Fruit fly (Drosophila melanogaster) whole organism, embryonic: ENCODE measurements around the gene Antp.

Experiments used
- B-H1 ChIP-seq: fragments of 200-800 bp; sonication (Bioruptor generic); IDR thresholded peaks from 3 replicates; pipeline ENCODE4 v1.3.6; 2022; ENCODE audit warnings: missing biosample characterization, missing genetic modification characterization
- Bteb2 ChIP-seq: fragments of 200-800 bp; sonication (Bioruptor generic); optimal IDR thresholded peaks from 2 replicates; lab custom pipeline; 2016; ENCODE audit warnings: missing biosample characterization, missing genetic modification characterization
- CG10366 ChIP-seq: fragments of 200-800 bp; sonication (Bioruptor generic); IDR thresholded peaks from 2 replicates; pipeline ENCODE4 v1.3.6; 2022; ENCODE audit warnings: missing biosample characterization, missing genetic modification characterization
- CG10654 ChIP-seq: fragments of 200-800 bp; sonication (Bioruptor generic); optimal IDR thresholded peaks from 2 replicates; lab custom pipeline; 2016; ENCODE audit warnings: missing biosample characterization, missing genetic modification characterization
- CG11456 ChIP-seq: fragments of 200-800 bp; sonication (Bioruptor generic); IDR thresholded peaks from 3 replicates; pipeline ENCODE4 v1.3.6; 2022; ENCODE audit warnings: missing biosample characterization, missing genetic modification characterization
- CG12769 ChIP-seq: fragments of 200-800 bp; sonication (Bioruptor generic); optimal IDR thresholded peaks from 2 replicates; lab custom pipeline; 2019; ENCODE audit warnings: missing biosample characterization, mild to moderate bottlenecking, missing genetic modification characterization, moderate library complexity
- CG17361 ChIP-seq: fragments of 200-800 bp; sonication (Bioruptor generic); IDR thresholded peaks from 3 replicates; pipeline ENCODE4 v1.3.6; 2022; ENCODE audit warnings: missing biosample characterization, missing genetic modification characterization
- CG17385 ChIP-seq: fragments of 200-800 bp; sonication (Bioruptor generic); optimal IDR thresholded peaks from 3 replicates; lab custom pipeline; 2018; ENCODE audit warnings: missing biosample characterization, mild to moderate bottlenecking, missing genetic modification characterization
- CG2889 ChIP-seq: fragments of 200-800 bp; sonication (Bioruptor generic); IDR thresholded peaks from 3 replicates; pipeline ENCODE4 v1.3.6; 2022; ENCODE audit warnings: missing biosample characterization, missing genetic modification characterization
- CG3847 ChIP-seq: fragments of 200-800 bp; sonication (Bioruptor generic); IDR thresholded peaks from 2 replicates; pipeline ENCODE4 v1.3.6; 2022; ENCODE audit warnings: missing biosample characterization, missing genetic modification characterization
- CG4328 ChIP-seq: fragments of 200-800 bp; sonication (Bioruptor generic); optimal IDR thresholded peaks from 3 replicates; lab custom pipeline; 2017; ENCODE audit warnings: missing biosample characterization, missing genetic modification reagents, missing genetic modification characterization
- CG6854 ChIP-seq: fragments of 200-800 bp; sonication (Bioruptor generic); optimal IDR thresholded peaks from 3 replicates; lab custom pipeline; 2017; ENCODE audit warnings: missing biosample characterization, mild to moderate bottlenecking, missing genetic modification characterization
- CG7745 ChIP-seq: fragments of 200-800 bp; sonication (Bioruptor generic); optimal IDR thresholded peaks from 2 replicates; lab custom pipeline; 2018; ENCODE audit warnings: missing biosample characterization, mild to moderate bottlenecking, missing genetic modification characterization, moderate library complexity
- CG8290 ChIP-seq, 3 experiments: fragments of 200-800 bp; sonication (Bioruptor generic); optimal IDR thresholded peaks; 2 replicates each; lab custom pipeline; 2016 to 2019; ENCODE audit warnings: missing biosample characterization in 3 of 3, missing genetic modification characterization in 3 of 3, mild to moderate bottlenecking in 2 of 3, moderate library complexity in 1 of 3
- CG8944 ChIP-seq: fragments of 200-800 bp; sonication (Bioruptor generic); optimal IDR thresholded peaks from 3 replicates; lab custom pipeline; 2016; ENCODE audit warnings: missing biosample characterization, missing genetic modification characterization
- CTCF ChIP-seq: fragments of 200-800 bp; sonication (Bioruptor generic); optimal IDR thresholded peaks from 2 replicates; lab custom pipeline; 2017; ENCODE audit warnings: missing biosample characterization, mild to moderate bottlenecking, missing genetic modification characterization, moderate library complexity
- CkIIα-i1 ChIP-seq: fragments of 200-800 bp; sonication (Bioruptor generic); IDR thresholded peaks from 2 replicates; pipeline ENCODE4 v1.3.6; 2022; ENCODE audit warnings: missing biosample characterization, missing genetic modification characterization
- Doc3 ChIP-seq: fragments of 200-800 bp; sonication (Bioruptor generic); IDR thresholded peaks from 3 replicates; pipeline ENCODE4 v1.3.6; 2022; ENCODE audit warnings: missing biosample characterization, missing genetic modification characterization; ENCODE audit not compliant: partially characterized antibody
- Elba2 ChIP-seq: fragments of 200-800 bp; sonication (Bioruptor generic); optimal IDR thresholded peaks from 3 replicates; lab custom pipeline; 2016; ENCODE audit warnings: missing biosample characterization, missing genetic modification characterization
- Jarid2 ChIP-seq: fragments of 200-800 bp; sonication (Bioruptor generic); optimal IDR thresholded peaks from 3 replicates; lab custom pipeline; 2017; ENCODE audit warnings: mild to moderate bottlenecking, missing biosample characterization, missing genetic modification reagents, missing genetic modification characterization
- Meics ChIP-seq: fragments of 200-800 bp; sonication (Bioruptor generic); optimal IDR thresholded peaks from 2 replicates; lab custom pipeline; 2017; ENCODE audit warnings: missing biosample characterization, mild to moderate bottlenecking, missing genetic modification characterization
- Mrtf ChIP-seq: fragments of 200-800 bp; sonication (Bioruptor generic); IDR thresholded peaks from 3 replicates; pipeline ENCODE4 v1.3.6; 2022; ENCODE audit warnings: missing biosample characterization, missing genetic modification characterization
- NC2β ChIP-seq: fragments of 200-800 bp; sonication (Bioruptor generic); optimal IDR thresholded peaks from 2 replicates; lab custom pipeline; 2016; ENCODE audit warnings: missing biosample characterization, missing genetic modification characterization
- Neu2 ChIP-seq: fragments of 200-800 bp; sonication (Bioruptor generic); optimal IDR thresholded peaks from 3 replicates; lab custom pipeline; 2016; ENCODE audit warnings: missing biosample characterization, missing genetic modification characterization, borderline replicate concordance
- Optix ChIP-seq: fragments of 200-800 bp; sonication (Bioruptor generic); IDR thresholded peaks from 3 replicates; pipeline ENCODE4 v1.3.6; 2022; ENCODE audit warnings: missing biosample characterization, missing genetic modification characterization
- Six4 ChIP-seq: fragments of 200-800 bp; sonication (Bioruptor generic); optimal IDR thresholded peaks from 2 replicates; lab custom pipeline; 2016; ENCODE audit warnings: missing biosample characterization, missing genetic modification characterization
- TFAM ChIP-seq: fragments of 200-800 bp; sonication (Bioruptor generic); optimal IDR thresholded peaks from 2 replicates; lab custom pipeline; 2017; ENCODE audit warnings: missing biosample characterization, missing genetic modification characterization, inconsistent platforms
- Trl ChIP-seq, 3 experiments: fragments of >200 bp in 2 of 3; fragments of 200-800 bp in 1 of 3; sonication (Bioruptor generic) in 1 of 3; optimal IDR thresholded peaks; 2 replicates in 1 of 3; 3 replicates in 2 of 3; lab custom pipeline; 2016 to 2017; ENCODE audit warnings: missing biosample characterization in 1 of 3, missing genetic modification characterization in 1 of 3
- ato ChIP-seq: fragments of 200-800 bp; sonication (Bioruptor generic); IDR thresholded peaks from 2 replicates; pipeline ENCODE4 v1.3.6; 2022; ENCODE audit warnings: missing biosample characterization, missing genetic modification characterization; ENCODE audit not compliant: partially characterized antibody
- bigmax ChIP-seq: fragments of 200-800 bp; sonication (Bioruptor generic); optimal IDR thresholded peaks from 2 replicates; lab custom pipeline; 2018; ENCODE audit warnings: missing biosample characterization, mild to moderate bottlenecking, missing genetic modification characterization
- chinmo ChIP-seq: fragments of 200-800 bp; sonication (Bioruptor generic); IDR thresholded peaks from 4 replicates; pipeline ENCODE4 v1.3.6; 2022; ENCODE audit warnings: missing biosample characterization, missing genetic modification characterization; ENCODE audit not compliant: partially characterized antibody
- ci ChIP-seq: fragments of 200-800 bp; sonication (Bioruptor generic); IDR thresholded peaks from 3 replicates; pipeline ENCODE4 v1.3.6; 2022; ENCODE audit warnings: missing biosample characterization, missing genetic modification characterization
- croc ChIP-seq: fragments of 200-800 bp; sonication (Bioruptor generic); conservative IDR thresholded peaks from 3 replicates; pipeline ENCODE4 v1.3.6; 2022; ENCODE audit warnings: missing biosample characterization, missing genetic modification characterization
- da ChIP-seq: fragments of 200-800 bp; sonication (Bioruptor generic); optimal IDR thresholded peaks from 2 replicates; lab custom pipeline; 2016; ENCODE audit warnings: missing biosample characterization, missing genetic modification characterization
- dimm ChIP-seq: fragments of 200-800 bp; sonication (Bioruptor generic); IDR thresholded peaks from 2 replicates; pipeline ENCODE4 v1.3.6; 2022; ENCODE audit warnings: missing biosample characterization, missing genetic modification characterization
- dpn ChIP-seq, 2 experiments: fragments of 200-800 bp; sonication (Bioruptor generic); optimal IDR thresholded peaks; 3 replicates each; lab custom pipeline; 2016; ENCODE audit warnings: missing biosample characterization in 2 of 2, missing genetic modification characterization in 2 of 2
- dysf ChIP-seq: fragments of 200-800 bp; sonication (Bioruptor generic); IDR thresholded peaks from 3 replicates; pipeline ENCODE4 v1.3.6; 2022; ENCODE audit warnings: missing biosample characterization, missing genetic modification characterization
- grn ChIP-seq: fragments of 200-800 bp; sonication (Bioruptor generic); optimal IDR thresholded peaks from 3 replicates; lab custom pipeline; 2017; ENCODE audit warnings: missing biosample characterization, missing genetic modification characterization
- hb ChIP-seq: fragments of 200-800 bp; sonication (Bioruptor generic); IDR thresholded peaks from 3 replicates; pipeline ENCODE4 v1.3.6; 2022; ENCODE audit warnings: missing biosample characterization, missing genetic modification characterization; ENCODE audit not compliant: partially characterized antibody
- ind ChIP-seq: fragments of 200-800 bp; sonication (Bioruptor generic); optimal IDR thresholded peaks from 3 replicates; lab custom pipeline; 2016; ENCODE audit warnings: missing biosample characterization, missing genetic modification characterization
- kay ChIP-seq: fragments of 200-800 bp; sonication (Bioruptor generic); optimal IDR thresholded peaks from 2 replicates; lab custom pipeline; 2016; ENCODE audit warnings: missing biosample characterization, missing genetic modification characterization
- klu ChIP-seq: fragments of 200-800 bp; sonication (Bioruptor generic); IDR thresholded peaks from 2 replicates; pipeline ENCODE4 v1.3.6; 2022; ENCODE audit warnings: missing biosample characterization, missing genetic modification characterization
- maf-S ChIP-seq: fragments of 200-800 bp; sonication (Bioruptor generic); optimal IDR thresholded peaks from 2 replicates; lab custom pipeline; 2016; ENCODE audit warnings: missing biosample characterization, missing genetic modification characterization
- mirr ChIP-seq: fragments of 200-800 bp; sonication (Bioruptor generic); optimal IDR thresholded peaks from 3 replicates; lab custom pipeline; 2018; ENCODE audit warnings: missing biosample characterization, mild to moderate bottlenecking, missing genetic modification characterization
- nmo ChIP-seq: fragments of 200-800 bp; sonication (Bioruptor generic); optimal IDR thresholded peaks from 2 replicates; lab custom pipeline; 2018; ENCODE audit warnings: missing biosample characterization, mild to moderate bottlenecking, missing genetic modification characterization, moderate library complexity
- phol ChIP-seq: fragments of 200-800 bp; sonication (Bioruptor generic); optimal IDR thresholded peaks from 3 replicates; lab custom pipeline; 2018; ENCODE audit warnings: missing biosample characterization, mild to moderate bottlenecking, missing genetic modification characterization, moderate library complexity
- pita ChIP-seq: fragments of 200-800 bp; sonication (Bioruptor generic); optimal IDR thresholded peaks from 2 replicates; lab custom pipeline; 2017; ENCODE audit warnings: missing biosample characterization, mild to moderate bottlenecking, missing genetic modification characterization
- salm ChIP-seq: fragments of 200-800 bp; sonication (Bioruptor generic); optimal IDR thresholded peaks from 2 replicates; lab custom pipeline; 2018; ENCODE audit warnings: missing biosample characterization, mild to moderate bottlenecking, missing genetic modification characterization
- scrt ChIP-seq: fragments of 200-800 bp; sonication (Bioruptor generic); optimal IDR thresholded peaks from 2 replicates; lab custom pipeline; 2018; ENCODE audit warnings: missing biosample characterization, mild to moderate bottlenecking, missing genetic modification characterization, moderate library complexity
- sug ChIP-seq: fragments of 200-800 bp; optimal IDR thresholded peaks from 2 replicates; lab custom pipeline; 2019; ENCODE audit warnings: missing biosample characterization, mild to moderate bottlenecking, missing genetic modification characterization, moderate library complexity
- zf30C ChIP-seq: fragments of 200-800 bp; sonication (Bioruptor generic); optimal IDR thresholded peaks from 3 replicates; lab custom pipeline; 2018; ENCODE audit warnings: missing biosample characterization, mild to moderate bottlenecking, missing genetic modification characterization
- zfh1 ChIP-seq: fragments of 200-800 bp; sonication (Bioruptor generic); IDR thresholded peaks from 3 replicates; pipeline ENCODE4 v1.3.6; 2022; ENCODE audit warnings: missing biosample characterization, missing genetic modification characterization

Antp gene

dm6 chr3R:6870836-6871235, 128.2 kb downstream of the Antp start (continued):
- no peak for TF ChIP-seq Doc3 (GFP tag; lab: Robert Waterston, UW)
- peak; percentile 19 for TF ChIP-seq nmo (GFP tag; lab: Kevin White, UChicago)
- TF ChIP-seq CG8944 (GFP tag; lab: Kevin White, UChicago): no peak
- no peak for TF ChIP-seq Trl (optimal IDR thresholded peaks at IDR 0.05; lab: Kevin White, UChicago)
- TF ChIP-seq Trl (GFP tag; optimal IDR thresholded peaks at IDR 0.05; lab: Kevin White, UChicago): no peak
- TF ChIP-seq NC2β: no peak
- no peak for TF ChIP-seq CG11456
- TF ChIP-seq CG17361 (GFP tag; lab: Robert Waterston, UW): no peak
- TF ChIP-seq salm (tag; lab: Kevin White, UChicago): no peak
- no peak for TF ChIP-seq mirr (GFP tag; lab: Kevin White, UChicago)
- no peak for TF ChIP-seq ind (GFP tag; lab: Kevin White, UChicago)
- TF ChIP-seq CG12769 (tag; lab: Kevin White, UChicago): no peak
- TF ChIP-seq CTCF (GFP tag; lab: Kevin White, UChicago): peak; percentile 83
- TF ChIP-seq Bteb2 (GFP tag; lab: Kevin White, UChicago): no peak
- no peak for TF ChIP-seq Neu2
- TF ChIP-seq CG2889: no peak
- no peak for TF ChIP-seq Mrtf (GFP tag; lab: Robert Waterston, UW)
- TF ChIP-seq CkIIα-i1: no peak
- no peak for TF ChIP-seq B-H1 (GFP tag; lab: Robert Waterston, UW)
- no peak for TF ChIP-seq sug
- no peak for TF ChIP-seq ato (GFP tag; lab: Robert Waterston, UW)
- TF ChIP-seq CG6854 (GFP tag; lab: Kevin White, UChicago): no peak
- 0 out of 4 replicates have a peak, but pooled peaks have one; percentile 38 for TF ChIP-seq chinmo
- TF ChIP-seq bigmax (GFP tag; lab: Kevin White, UChicago): no peak
- no peak for TF ChIP-seq CG4328 (GFP tag; lab: Kevin White, UChicago)
- peak; percentile 49 for TF ChIP-seq phol
- no peak for TF ChIP-seq dimm (GFP tag; lab: Robert Waterston, UW)
- no peak for TF ChIP-seq klu (GFP tag; lab: Robert Waterston, UW)
- no peak for TF ChIP-seq kay (GFP tag; lab: Kevin White, UChicago)
- peak; percentile 12 for TF ChIP-seq Jarid2 (GFP tag; lab: Kevin White, UChicago)
- peak; percentile 82 for TF ChIP-seq pita (GFP tag; lab: Kevin White, UChicago)
- no peak for TF ChIP-seq croc (GFP tag; lab: Robert Waterston, UW)
- TF ChIP-seq da (GFP tag; lab: Kevin White, UChicago): no peak
- TF ChIP-seq dysf (GFP tag; lab: Robert Waterston, UW): no peak
- peak; percentile 50 for TF ChIP-seq CG8290 (GFP tag; optimal IDR thresholded peaks at IDR 0.05; lab: Kevin White, UChicago)
- no peak for TF ChIP-seq CG8290 (tag; optimal IDR thresholded peaks at IDR 0.05; lab: Kevin White, UChicago)
- no peak for TF ChIP-seq dpn (GFP tag; optimal IDR thresholded peaks at IDR 0.05; lab: Kevin White, UChicago)
- no peak for TF ChIP-seq CG17385 (GFP tag; lab: Kevin White, UChicago)
- TF ChIP-seq CG3847 (GFP tag; lab: Robert Waterston, UW): no peak
- no peak for TF ChIP-seq zf30C
- no peak for TF ChIP-seq scrt
- no peak for TF ChIP-seq Six4 (GFP tag; lab: Kevin White, UChicago)
- no peak for TF ChIP-seq TFAM (GFP tag; lab: Kevin White, UChicago)
- TF ChIP-seq Optix (GFP tag; lab: Robert Waterston, UW): no peak
- no peak for TF ChIP-seq CG10366 (GFP tag; lab: Robert Waterston, UW)
- TF ChIP-seq zfh1 (GFP tag; lab: Robert Waterston, UW): no peak
- no peak for TF ChIP-seq grn (GFP tag; lab: Kevin White, UChicago)
- TF ChIP-seq CG7745 (tag; lab: Kevin White, UChicago): no peak
- no peak for TF ChIP-seq CG10654 (GFP tag; lab: Kevin White, UChicago)
- TF ChIP-seq ci (GFP tag; lab: Robert Waterston, UW): no peak
- TF ChIP-seq maf-S (GFP tag; lab: Kevin White, UChicago): no peak
- no peak for TF ChIP-seq Meics (GFP tag; lab: Kevin White, UChicago)
- TF ChIP-seq Elba2 (GFP tag; lab: Kevin White, UChicago): no peak
- no peak for TF ChIP-seq hb
